Worm (Caenorhabditis elegans): ENCODE results near the gene C03B1.13.

ce11 chrX:6289038-6289437, 48.8 kb downstream of the C03B1.13 start:
- TF ChIP-seq pqm-1 (tag; optimal IDR thresholded peaks at IDR 0.05) = no peak
- no peak for TF ChIP-seq dpl-1 (GFP tag; optimal IDR thresholded peaks at IDR 0.05)
- TF ChIP-seq alr-1 (tag; optimal IDR thresholded peaks at IDR 0.05; ENCODE audit: borderline replicate concordance) = no peak

Data from whole organism, L1 larva.